Worm (Caenorhabditis elegans) whole organism, L3 larva: Measurements from ENCODE around the gene F56C9.6.

ENCODE experiments used
- R02D3.7 ChIP-seq: fragments of 150-350 bp; optimal IDR thresholded peaks from 2 replicates; lab custom pipeline; 2014; ENCODE audit warnings: missing biosample characterization, missing genetic modification characterization
- aly-2 ChIP-seq: fragments of 150-350 bp; optimal IDR thresholded peaks from 2 replicates; lab custom pipeline; 2014; ENCODE audit warnings: missing biosample characterization, missing genetic modification characterization
- ama-1 ChIP-seq: fragments of 150-350 bp; optimal IDR thresholded peaks from 2 replicates; lab custom pipeline; 2018
- ceh-16 ChIP-seq: sonication (generic microtip); optimal IDR thresholded peaks from 2 replicates; lab custom pipeline; 2017; ENCODE audit warnings: missing biosample characterization, missing genetic modification characterization
- ceh-28 ChIP-seq: fragments of 150-350 bp; optimal IDR thresholded peaks from 2 replicates; lab custom pipeline; 2014; ENCODE audit warnings: missing biosample characterization, missing genetic modification reagents, missing genetic modification characterization
- ceh-82 ChIP-seq: fragments of 150-350 bp; optimal IDR thresholded peaks from 2 replicates; lab custom pipeline; 2014; ENCODE audit warnings: missing biosample characterization, missing genetic modification characterization
- ceh-9 ChIP-seq: sonication (generic microtip); optimal IDR thresholded peaks from 2 replicates; lab custom pipeline; 2018; ENCODE audit warnings: missing biosample characterization, missing genetic modification characterization
- daf-12 ChIP-seq: fragments of 150-350 bp; optimal IDR thresholded peaks from 2 replicates; lab custom pipeline; 2014; ENCODE audit warnings: missing biosample characterization, missing genetic modification reagents, missing genetic modification characterization
- egl-27 ChIP-seq: sonication (generic microtip); optimal IDR thresholded peaks from 4 replicates; lab custom pipeline; 2017; ENCODE audit warnings: missing biosample characterization, missing genetic modification reagents, missing genetic modification characterization
- egl-5 ChIP-seq: fragments of 150-350 bp; optimal IDR thresholded peaks from 2 replicates; lab custom pipeline; 2017; ENCODE audit warnings: missing biosample characterization, missing genetic modification reagents, missing genetic modification characterization, inconsistent platforms
- elt-1 ChIP-seq: fragments of 150-350 bp; optimal IDR thresholded peaks from 2 replicates; lab custom pipeline; 2014; ENCODE audit warnings: missing biosample characterization, missing genetic modification characterization
- eor-1 ChIP-seq, 2 experiments: fragments of 150-350 bp; optimal IDR thresholded peaks; 2 replicates each; lab custom pipeline; 2014 to 2018; ENCODE audit warnings: missing biosample characterization in 2 of 2, missing genetic modification characterization in 2 of 2
- fkh-10 ChIP-seq: sonication (generic microtip); optimal IDR thresholded peaks from 2 replicates; lab custom pipeline; 2017; ENCODE audit warnings: missing biosample characterization, missing genetic modification reagents, missing genetic modification characterization
- fkh-2 ChIP-seq: fragments of 150-350 bp; optimal IDR thresholded peaks from 2 replicates; lab custom pipeline; 2014; ENCODE audit warnings: missing biosample characterization, missing genetic modification reagents, missing genetic modification characterization
- fos-1 ChIP-seq: fragments of 150-350 bp; optimal IDR thresholded peaks from 2 replicates; lab custom pipeline; 2014; ENCODE audit warnings: missing biosample characterization, missing genetic modification characterization
- hmg-11 ChIP-seq: sonication (generic microtip); optimal IDR thresholded peaks from 2 replicates; lab custom pipeline; 2016; ENCODE audit warnings: missing genetic modification characterization, missing compliant biosample characterization
- jun-1 ChIP-seq: fragments of 150-350 bp; optimal IDR thresholded peaks from 2 replicates; lab custom pipeline; 2014; ENCODE audit warnings: missing biosample characterization, missing genetic modification reagents, missing genetic modification characterization
- lin-15B ChIP-seq: fragments of 150-350 bp; optimal IDR thresholded peaks from 2 replicates; lab custom pipeline; 2014; ENCODE audit warnings: missing biosample characterization, missing genetic modification characterization
- lin-39 ChIP-seq: fragments of 150-350 bp; optimal IDR thresholded peaks from 2 replicates; lab custom pipeline; 2018; ENCODE audit warnings: missing biosample characterization, missing genetic modification reagents, missing genetic modification characterization
- lsy-12 ChIP-seq: sonication (generic microtip); optimal IDR thresholded peaks from 2 replicates; lab custom pipeline; 2016; ENCODE audit warnings: mild to moderate bottlenecking, missing genetic modification characterization, missing compliant biosample characterization
- mdl-1 ChIP-seq: fragments of 150-350 bp; optimal IDR thresholded peaks from 2 replicates; lab custom pipeline; 2014; ENCODE audit warnings: missing biosample characterization, missing genetic modification characterization
- mml-1 ChIP-seq: fragments of 150-350 bp; sonication (generic microtip); optimal IDR thresholded peaks from 3 replicates; lab custom pipeline; 2014; ENCODE audit warnings: missing biosample characterization, missing genetic modification characterization
- nfya-1 ChIP-seq: sonication (generic microtip); optimal IDR thresholded peaks from 2 replicates; lab custom pipeline; 2017; ENCODE audit warnings: missing genetic modification characterization, mild to moderate bottlenecking, missing compliant biosample characterization, antibody characterized with exemption, moderate library complexity; ENCODE audit not compliant: insufficient read depth
- nhr-11 ChIP-seq: fragments of 150-350 bp; optimal IDR thresholded peaks from 2 replicates; lab custom pipeline; 2014; ENCODE audit warnings: missing biosample characterization, missing genetic modification characterization
- nhr-12 ChIP-seq: fragments of 150-350 bp; optimal IDR thresholded peaks from 2 replicates; lab custom pipeline; 2014; ENCODE audit warnings: missing biosample characterization, missing genetic modification characterization
- nhr-23 ChIP-seq: fragments of 150-350 bp; optimal IDR thresholded peaks from 2 replicates; lab custom pipeline; 2014; ENCODE audit warnings: missing biosample characterization, missing genetic modification reagents, missing genetic modification characterization
- nhr-237 ChIP-seq: fragments of 150-350 bp; optimal IDR thresholded peaks from 2 replicates; lab custom pipeline; 2014; ENCODE audit warnings: missing biosample characterization, missing genetic modification characterization
- nhr-25 ChIP-seq: sonication (generic microtip); optimal IDR thresholded peaks from 2 replicates; lab custom pipeline; 2017; ENCODE audit warnings: missing biosample characterization, missing genetic modification characterization
- nhr-28 ChIP-seq: fragments of 150-350 bp; optimal IDR thresholded peaks from 2 replicates; lab custom pipeline; 2014; ENCODE audit warnings: missing biosample characterization, missing genetic modification characterization
- nhr-43 ChIP-seq: sonication (generic microtip); optimal IDR thresholded peaks from 2 replicates; lab custom pipeline; 2016; ENCODE audit warnings: mild to moderate bottlenecking, missing genetic modification characterization, missing compliant biosample characterization; ENCODE audit not compliant: poor library complexity, severe bottlenecking
- nhr-67 ChIP-seq: fragments of 150-350 bp; optimal IDR thresholded peaks from 2 replicates; lab custom pipeline; 2014; ENCODE audit warnings: missing biosample characterization, missing genetic modification characterization
- nhr-76 ChIP-seq: fragments of 150-350 bp; sonication (generic microtip); optimal IDR thresholded peaks from 5 replicates; lab custom pipeline; 2014; ENCODE audit warnings: missing biosample characterization, missing genetic modification characterization
- nhr-77 ChIP-seq: fragments of 150-350 bp; optimal IDR thresholded peaks from 2 replicates; lab custom pipeline; 2014; ENCODE audit warnings: missing biosample characterization, missing genetic modification characterization
- pha-4 ChIP-seq: fragments of 150-350 bp; optimal IDR thresholded peaks from 2 replicates; lab custom pipeline; 2014; ENCODE audit warnings: missing biosample characterization, missing genetic modification reagents, missing genetic modification characterization
- pqm-1 ChIP-seq: fragments of 150-350 bp; optimal IDR thresholded peaks from 2 replicates; lab custom pipeline; 2017; ENCODE audit warnings: missing biosample characterization, missing genetic modification characterization, inconsistent platforms
- sea-2 ChIP-seq: fragments of 150-350 bp; sonication (generic microtip); optimal IDR thresholded peaks from 4 replicates; lab custom pipeline; 2014; ENCODE audit warnings: missing biosample characterization, missing genetic modification reagents, missing genetic modification characterization
- skn-1 ChIP-seq: fragments of 150-350 bp; optimal IDR thresholded peaks from 2 replicates; lab custom pipeline; 2014; ENCODE audit warnings: missing biosample characterization, missing genetic modification characterization
- snpc-4 ChIP-seq: fragments of 150-350 bp; optimal IDR thresholded peaks from 2 replicates; lab custom pipeline; 2014; ENCODE audit warnings: missing biosample characterization, missing genetic modification characterization
- tbx-2 ChIP-seq: sonication (generic microtip); optimal IDR thresholded peaks from 2 replicates; lab custom pipeline; 2016; ENCODE audit warnings: mild to moderate bottlenecking, missing genetic modification characterization, missing compliant biosample characterization
- unc-39 ChIP-seq: sonication (generic microtip); optimal IDR thresholded peaks from 4 replicates; lab custom pipeline; 2017; ENCODE audit warnings: missing biosample characterization, missing genetic modification characterization
- unc-62 ChIP-seq: fragments of 150-350 bp; sonication (generic microtip); optimal IDR thresholded peaks from 4 replicates; lab custom pipeline; 2014; ENCODE audit warnings: missing biosample characterization, missing genetic modification reagents, missing genetic modification characterization
- zag-1 ChIP-seq: fragments of 150-350 bp; optimal IDR thresholded peaks from 2 replicates; lab custom pipeline; 2014; ENCODE audit warnings: missing biosample characterization, missing genetic modification characterization
- ztf-11 ChIP-seq: fragments of 150-350 bp; optimal IDR thresholded peaks from 2 replicates; lab custom pipeline; 2014; ENCODE audit warnings: missing biosample characterization, missing genetic modification characterization
- ztf-4 ChIP-seq: fragments of 150-350 bp; optimal IDR thresholded peaks from 2 replicates; lab custom pipeline; 2014; ENCODE audit warnings: missing biosample characterization, missing genetic modification characterization

The F56C9.6 gene

DNA sequence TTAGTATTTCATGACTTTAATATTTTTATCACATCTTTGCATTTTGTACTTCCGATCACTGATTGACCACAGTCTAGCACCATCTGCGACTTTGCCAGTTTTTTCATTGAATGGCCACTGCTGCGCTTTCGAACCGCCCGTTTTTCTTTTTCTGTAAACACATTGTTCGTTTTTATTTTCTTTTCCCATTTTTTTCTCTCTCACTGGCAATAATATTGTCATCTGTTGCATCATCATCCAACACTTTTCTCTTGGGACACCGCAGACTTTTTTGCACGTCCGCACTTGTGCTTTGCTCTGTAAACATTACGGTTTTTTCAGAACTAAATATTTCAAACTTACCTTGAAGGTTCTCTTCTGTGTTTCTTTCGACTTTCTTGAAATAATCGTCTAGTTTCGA, 48.1 kb upstream of the F56C9.6 start:
- TF ChIP-seq snpc-4 (tag; lab: Kevin White, UChicago) = no peak
- peak; percentile 82 for TF ChIP-seq pha-4 (tag; lab: Kevin White, UChicago)
- no peak for TF ChIP-seq zag-1 (tag; lab: Kevin White, UChicago)
- no peak for TF ChIP-seq fkh-10 (GFP tag; lab: Kevin White, UChicago)
- TF ChIP-seq nfya-1 = peak; percentile 8
- TF ChIP-seq ceh-28 (tag; lab: Kevin White, UChicago) = no peak

DNA sequence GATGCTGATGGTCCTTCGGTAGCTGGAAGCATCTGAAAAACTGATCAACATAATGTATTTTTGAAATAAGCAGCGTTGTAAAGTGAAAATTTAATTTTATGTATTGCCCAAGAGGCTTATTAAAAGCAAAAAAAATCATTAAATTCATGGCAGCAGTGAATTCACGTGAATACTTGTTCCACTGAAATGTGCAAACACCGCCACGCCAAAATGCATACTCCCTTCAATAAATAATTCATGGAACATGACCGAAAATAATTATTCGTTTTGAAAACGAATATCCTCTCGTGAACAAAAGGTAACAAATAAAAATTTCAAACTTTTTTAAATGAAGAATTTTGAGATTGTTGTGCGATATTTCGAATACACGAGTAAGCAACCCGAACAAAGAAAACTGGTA, 46.8 kb upstream of the F56C9.6 start, which contains the start of gene F08F8.10:
F08F8.10 (minus strand) TSS at position 38 of the 400 bp plus-strand sequence.
- no peak for TF ChIP-seq ceh-9 (tag; lab: Kevin White, UChicago)
- no peak for TF ChIP-seq fkh-2
- no peak for TF ChIP-seq egl-27 (tag; lab: Kevin White, UChicago)
- no peak for TF ChIP-seq nhr-12 (tag; lab: Kevin White, UChicago)
- no peak for TF ChIP-seq skn-1
- no peak for TF ChIP-seq jun-1 (tag; lab: Kevin White, UChicago)
- no peak for TF ChIP-seq ama-1 (lab: Kevin White, UChicago)
- TF ChIP-seq mml-1 (tag; lab: Kevin White, UChicago) = no peak
- no peak for TF ChIP-seq lin-39
- peak; percentile 47 for TF ChIP-seq snpc-4 (tag; lab: Kevin White, UChicago)
- TF ChIP-seq nhr-76 (tag; lab: Kevin White, UChicago) = no peak
- TF ChIP-seq daf-12 (tag; lab: Kevin White, UChicago) = no peak
- no peak for TF ChIP-seq mdl-1 (tag; lab: Kevin White, UChicago)
- TF ChIP-seq R02D3.7 = no peak
- TF ChIP-seq elt-1 (tag; lab: Kevin White, UChicago) = no peak
- no peak for TF ChIP-seq aly-2
- no peak for TF ChIP-seq tbx-2 (tag; lab: Kevin White, UChicago)
- no peak for TF ChIP-seq fos-1
- TF ChIP-seq lin-15B (tag; lab: Kevin White, UChicago) = no peak
- no peak for TF ChIP-seq unc-62 (GFP tag; lab: Kevin White, UChicago)
- TF ChIP-seq pqm-1 (tag; lab: Kevin White, UChicago) = no peak
- no peak for TF ChIP-seq nhr-23 (tag; lab: Kevin White, UChicago)
- no peak for TF ChIP-seq eor-1 (tag; optimal IDR thresholded peaks at IDR 0.05; lab: Kevin White, UChicago)
- TF ChIP-seq nhr-28 = no peak
- no peak for TF ChIP-seq ceh-16 (tag; lab: Kevin White, UChicago)
- TF ChIP-seq sea-2 (GFP tag; lab: Kevin White, UChicago) = no peak
- TF ChIP-seq nfya-1 = peak; percentile 33
- TF ChIP-seq nhr-43 = no peak
- no peak for TF ChIP-seq ztf-4
- TF ChIP-seq hmg-11 (tag; lab: Kevin White, UChicago) = peak; percentile 27
- TF ChIP-seq pha-4 (tag; lab: Kevin White, UChicago) = peak; percentile 63
- TF ChIP-seq lsy-12 (tag; lab: Kevin White, UChicago) = no peak
- TF ChIP-seq unc-39 = no peak
- no peak for TF ChIP-seq nhr-77 (tag; lab: Kevin White, UChicago)
- TF ChIP-seq nhr-237 (tag; lab: Kevin White, UChicago) = no peak
- no peak for TF ChIP-seq ceh-28 (tag; lab: Kevin White, UChicago)
- TF ChIP-seq ceh-82 (tag; lab: Kevin White, UChicago) = no peak
- TF ChIP-seq egl-5 (tag; lab: Kevin White, UChicago) = peak; percentile 35
- no peak for TF ChIP-seq fkh-10 (GFP tag; lab: Kevin White, UChicago)
- peak; percentile 18 for TF ChIP-seq nhr-25 (tag; lab: Kevin White, UChicago)
- no peak for TF ChIP-seq nhr-11 (tag; lab: Kevin White, UChicago)
- no peak for TF ChIP-seq ztf-11 (tag; lab: Kevin White, UChicago)
- no peak for TF ChIP-seq nhr-67 (tag; lab: Kevin White, UChicago)
